Worm (Caenorhabditis elegans) whole organism, late embryonic: Measurements from ENCODE around the gene K10C2.12.

ENCODE experiments used
- T23F11.4 ChIP-seq: fragments of 200-800 bp; sonication (Bioruptor generic); optimal IDR thresholded peaks from 2 replicates; lab custom pipeline; 2018; ENCODE audit warnings: mild to moderate bottlenecking, missing genetic modification characterization, missing compliant biosample characterization
- ceh-9 ChIP-seq: sonication (generic microtip); optimal IDR thresholded peaks from 2 replicates; lab custom pipeline; 2016; ENCODE audit warnings: mild to moderate bottlenecking, missing genetic modification characterization, inconsistent platforms, missing compliant biosample characterization
- eyg-1 ChIP-seq: sonication (generic microtip); optimal IDR thresholded peaks from 2 replicates; lab custom pipeline; 2016; ENCODE audit warnings: missing genotype, missing genetic modification characterization, missing compliant biosample characterization
- fkh-10 ChIP-seq: fragments of 150-350 bp; optimal IDR thresholded peaks from 2 replicates; lab custom pipeline; 2014; ENCODE audit warnings: missing biosample characterization, missing genetic modification reagents, missing genetic modification characterization
- gmeb-2 ChIP-seq: sonication (generic microtip); optimal IDR thresholded peaks from 2 replicates; lab custom pipeline; 2016; ENCODE audit warnings: missing genetic modification characterization, inconsistent platforms, missing compliant biosample characterization
- hlh-15 ChIP-seq: sonication (generic microtip); optimal IDR thresholded peaks from 2 replicates; lab custom pipeline; 2016; ENCODE audit warnings: missing genetic modification characterization, missing compliant biosample characterization
- lin-11 ChIP-seq: fragments of 200-800 bp; sonication (Bioruptor generic); optimal IDR thresholded peaks from 2 replicates; lab custom pipeline; 2018; ENCODE audit warnings: mild to moderate bottlenecking, missing genetic modification characterization, missing compliant biosample characterization
- nhr-11 ChIP-seq: fragments of 150-350 bp; optimal IDR thresholded peaks from 2 replicates; lab custom pipeline; 2014; ENCODE audit warnings: missing biosample characterization, missing genetic modification characterization
- pat-9 ChIP-seq: fragments of 200-800 bp; sonication (Bioruptor generic); optimal IDR thresholded peaks from 2 replicates; lab custom pipeline; 2018; ENCODE audit warnings: mild to moderate bottlenecking, missing genetic modification characterization, moderate library complexity, missing compliant biosample characterization
- sox-4 ChIP-seq: sonication (generic microtip); optimal IDR thresholded peaks from 2 replicates; lab custom pipeline; 2017; ENCODE audit warnings: mild to moderate bottlenecking, missing genetic modification characterization, inconsistent platforms, missing compliant biosample characterization
- ttx-3 ChIP-seq: sonication (generic microtip); optimal IDR thresholded peaks from 2 replicates; lab custom pipeline; 2016; ENCODE audit warnings: missing genetic modification reagents, missing genetic modification characterization, missing compliant biosample characterization
- unc-42 ChIP-seq: sonication (generic microtip); optimal IDR thresholded peaks from 2 replicates; lab custom pipeline; 2016; ENCODE audit warnings: missing genotype, missing genetic modification characterization, missing compliant biosample characterization
- unc-55 ChIP-seq: sonication (generic microtip); optimal IDR thresholded peaks from 2 replicates; lab custom pipeline; 2017; ENCODE audit warnings: missing biosample characterization, missing genetic modification reagents, missing genetic modification characterization

DNA sequence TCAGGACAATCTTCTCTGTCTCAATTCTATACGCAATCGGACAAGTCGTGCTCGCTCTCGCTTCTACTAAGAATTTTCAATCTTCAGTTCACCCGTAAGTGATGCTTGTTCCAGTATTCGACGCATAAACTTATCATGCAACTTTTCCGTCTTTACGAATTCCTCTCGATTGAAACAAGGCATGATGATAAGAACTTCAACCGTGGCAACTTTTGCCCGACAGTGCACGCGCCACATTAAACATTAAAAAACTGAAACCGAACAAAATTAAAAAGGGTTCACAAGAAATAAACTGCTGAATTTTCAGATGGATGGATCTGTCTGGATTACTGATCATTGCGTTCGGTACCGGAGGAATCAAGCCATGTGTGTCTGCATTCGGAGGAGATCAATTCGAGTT is 37.9 kb upstream of the K10C2.12 start:
- TF ChIP-seq pat-9 (tag; lab: Kevin White, UChicago) (no peak), sox-4 (tag; lab: Kevin White, UChicago) (no peak), T23F11.4 (GFP tag; lab: Kevin White, UChicago) (no peak), fkh-10 (no peak), gmeb-2 (tag; lab: Kevin White, UChicago) (no peak), unc-55 (GFP tag; lab: Kevin White, UChicago) (no peak), ceh-9 (tag; lab: Kevin White, UChicago) (no peak), ttx-3 (tag; lab: Kevin White, UChicago) (no peak), lin-11 (tag; lab: Kevin White, UChicago) (no peak), eyg-1 (tag; lab: Kevin White, UChicago) (no peak), nhr-11 (no peak), unc-42 (no peak), hlh-15 (tag; lab: Kevin White, UChicago) (no peak)
